Fruit fly (Drosophila melanogaster): ENCODE data around the gene CG4338.

DNA sequence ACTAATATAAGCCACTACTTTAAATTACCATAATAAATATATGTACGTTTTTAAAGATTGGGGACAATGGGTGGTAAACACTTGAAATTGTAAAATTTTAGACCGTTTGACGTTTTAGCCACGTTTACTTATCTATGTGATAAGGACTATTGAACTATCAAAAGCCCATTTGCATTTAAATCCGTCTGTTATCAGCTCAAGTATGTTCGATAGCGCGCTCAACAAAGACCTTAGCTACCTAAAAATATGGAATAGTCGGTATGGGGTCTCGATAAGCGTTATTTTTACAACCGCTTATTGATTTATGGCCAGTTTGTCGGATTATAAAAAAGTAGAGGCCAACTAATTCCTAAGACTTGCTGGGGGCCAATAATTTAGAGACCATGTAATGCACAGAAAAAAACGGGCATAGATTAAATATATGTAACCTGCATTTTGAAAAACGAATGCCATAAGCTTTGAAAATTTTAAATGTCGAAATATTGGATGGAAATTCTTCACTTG is 43.6 kb upstream of the CG4338 start:
- no peak for TF ChIP-seq CG8478 (optimal IDR thresholded peaks at IDR 0.05)
- TF ChIP-seq pan (optimal IDR thresholded peaks at IDR 0.05), result no peak
- TF ChIP-seq psq (optimal IDR thresholded peaks at IDR 0.05), result no peak
- no peak for TF ChIP-seq EcR (GFP tag; optimal IDR thresholded peaks at IDR 0.05)
- no peak for TF ChIP-seq Dll (optimal IDR thresholded peaks at IDR 0.05)
- no peak for TF ChIP-seq usp (GFP tag; optimal IDR thresholded peaks at IDR 0.05)

Measured in whole organism.